Fruit fly (Drosophila melanogaster): Measurements from ENCODE around the gene Cralbp.

Cralbp gene

DNA sequence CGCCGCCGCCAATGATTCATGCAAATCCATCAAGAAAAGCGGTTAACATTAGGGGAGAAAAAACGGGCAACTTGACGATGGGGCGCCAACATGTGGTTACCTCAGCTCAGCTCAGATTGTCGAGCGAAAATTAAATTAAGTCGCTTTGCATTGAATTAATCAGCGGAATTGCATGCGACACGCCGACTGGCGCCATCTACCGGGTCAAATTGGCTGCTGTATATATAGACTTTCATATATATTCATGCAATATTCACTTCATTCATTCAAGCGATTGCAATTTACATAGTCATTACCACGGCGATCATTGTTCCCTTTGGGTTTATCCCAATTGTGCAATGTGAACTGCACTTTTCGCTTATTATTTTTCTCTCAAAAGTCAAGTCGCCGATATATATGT lies 34.3 kb upstream of the Cralbp start:
- TF ChIP-seq pan (optimal IDR thresholded peaks at IDR 0.05): no peak
- TF ChIP-seq usp (GFP tag; optimal IDR thresholded peaks at IDR 0.05): no peak
- TF ChIP-seq EcR (GFP tag; optimal IDR thresholded peaks at IDR 0.05): no peak
- TF ChIP-seq CG8478 (optimal IDR thresholded peaks at IDR 0.05): no peak
- no peak for TF ChIP-seq psq (optimal IDR thresholded peaks at IDR 0.05)
- no peak for TF ChIP-seq Dll (optimal IDR thresholded peaks at IDR 0.05)

- TF ChIP-seq pan (optimal IDR thresholded peaks at IDR 0.05): no peak
- TF ChIP-seq psq (optimal IDR thresholded peaks at IDR 0.05): no peak
- TF ChIP-seq EcR (GFP tag; optimal IDR thresholded peaks at IDR 0.05): no peak
- TF ChIP-seq usp (GFP tag; optimal IDR thresholded peaks at IDR 0.05): no peak
- TF ChIP-seq CG8478 (optimal IDR thresholded peaks at IDR 0.05): no peak
- no peak for TF ChIP-seq Dll (optimal IDR thresholded peaks at IDR 0.05)
Observed at dm6 chr3L:5820039-5820438, 33.5 kb upstream of the Cralbp start.

dm6 chr3L:5819310-5819709 lies 32.8 kb upstream of the Cralbp start:
- TF ChIP-seq EcR (GFP tag; optimal IDR thresholded peaks at IDR 0.05): no peak
- no peak for TF ChIP-seq usp (GFP tag; optimal IDR thresholded peaks at IDR 0.05)
- no peak for TF ChIP-seq CG8478 (optimal IDR thresholded peaks at IDR 0.05)
- no peak for TF ChIP-seq psq (optimal IDR thresholded peaks at IDR 0.05)
- TF ChIP-seq Dll (optimal IDR thresholded peaks at IDR 0.05): no peak
- TF ChIP-seq pan (optimal IDR thresholded peaks at IDR 0.05): no peak

dm6 chr3L:5817177-5817576 lies 30.7 kb upstream of the Cralbp start:
- TF ChIP-seq Dll (optimal IDR thresholded peaks at IDR 0.05): no peak
- no peak for TF ChIP-seq CG8478 (optimal IDR thresholded peaks at IDR 0.05)
- TF ChIP-seq psq (optimal IDR thresholded peaks at IDR 0.05): no peak
- no peak for TF ChIP-seq pan (optimal IDR thresholded peaks at IDR 0.05)
- TF ChIP-seq usp (GFP tag; optimal IDR thresholded peaks at IDR 0.05): no peak
- no peak for TF ChIP-seq EcR (GFP tag; optimal IDR thresholded peaks at IDR 0.05)

DNA sequence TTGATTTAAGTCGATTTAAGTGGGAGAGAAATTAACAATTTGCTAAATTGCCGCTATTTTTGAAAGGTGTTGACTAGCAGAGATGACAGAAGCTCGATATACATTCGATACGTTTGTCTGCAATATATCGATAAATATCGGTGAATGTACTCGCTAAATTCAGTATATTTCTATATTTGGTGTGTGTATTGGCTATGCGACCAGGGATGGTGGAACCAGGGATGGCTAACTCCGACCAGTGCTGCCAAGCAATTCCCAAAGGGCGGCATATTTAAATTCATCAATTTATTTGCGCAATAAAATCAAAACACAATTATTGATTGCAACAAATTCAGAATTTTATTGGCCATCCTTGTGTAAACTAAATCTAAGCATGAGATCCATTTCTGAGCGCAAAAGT lies 26.5 kb upstream of the Cralbp start, which contains the start of gene mad2:
Gene mad2, minus strand, starts transcription at position 78 of the 400 bp plus-strand sequence.
- TF ChIP-seq psq (optimal IDR thresholded peaks at IDR 0.05) (no peak), EcR (GFP tag; optimal IDR thresholded peaks at IDR 0.05) (no peak), Dll (optimal IDR thresholded peaks at IDR 0.05) (no peak), CG8478 (optimal IDR thresholded peaks at IDR 0.05) (no peak), usp (GFP tag; optimal IDR thresholded peaks at IDR 0.05) (no peak), pan (optimal IDR thresholded peaks at IDR 0.05) (no peak)

- no peak for TF ChIP-seq pan (optimal IDR thresholded peaks at IDR 0.05)
- TF ChIP-seq EcR (GFP tag; optimal IDR thresholded peaks at IDR 0.05): no peak
- no peak for TF ChIP-seq Dll (optimal IDR thresholded peaks at IDR 0.05)
- TF ChIP-seq usp (GFP tag; optimal IDR thresholded peaks at IDR 0.05): no peak
- TF ChIP-seq psq (optimal IDR thresholded peaks at IDR 0.05): no peak
- no peak for TF ChIP-seq CG8478 (optimal IDR thresholded peaks at IDR 0.05)
Observed at dm6 chr3L:5810633-5811341, 24.3 kb upstream of the Cralbp start, which contains the start of the genes S6k and kri. S6k (minus strand) TSS chr3L:5810931. kri (plus strand) TSS chr3L:5810973.

DNA sequence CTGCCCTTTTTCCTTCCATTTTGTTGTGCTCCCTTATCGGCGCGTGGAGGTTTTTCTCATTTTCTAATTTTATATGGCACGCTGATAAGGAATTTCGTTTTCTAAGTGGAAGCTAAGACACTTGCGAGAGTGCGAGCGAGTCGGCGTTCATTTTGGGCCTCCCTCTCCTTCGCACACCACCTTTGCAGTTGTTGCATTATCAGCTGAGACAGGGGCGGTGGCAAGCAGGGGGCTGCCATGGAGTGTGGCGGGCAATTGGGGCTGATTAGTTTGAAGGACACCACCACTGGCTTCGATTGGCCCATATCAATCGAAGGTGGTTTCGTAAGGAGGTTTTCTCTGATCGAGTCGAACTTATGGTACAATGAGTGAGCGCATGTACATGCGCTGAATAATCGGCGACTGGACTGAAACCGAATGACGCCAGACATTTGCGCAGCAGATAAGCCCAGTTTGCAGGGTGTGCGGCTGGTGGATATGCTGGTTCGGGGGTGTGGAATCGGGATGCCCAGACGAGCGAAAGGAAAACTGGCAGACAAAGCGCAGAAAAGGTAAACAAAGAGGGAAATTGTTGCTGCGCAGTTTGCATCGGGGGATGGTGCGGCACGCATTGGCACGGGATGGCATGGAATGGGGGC lies 23.2 kb upstream of the Cralbp start:
- TF ChIP-seq psq (optimal IDR thresholded peaks at IDR 0.05) (no peak), pan (optimal IDR thresholded peaks at IDR 0.05) (no peak), usp (GFP tag; optimal IDR thresholded peaks at IDR 0.05) (no peak), Dll (optimal IDR thresholded peaks at IDR 0.05) (no peak), EcR (GFP tag; optimal IDR thresholded peaks at IDR 0.05) (no peak), CG8478 (optimal IDR thresholded peaks at IDR 0.05) (no peak)

dm6 chr3L:5809201-5809584 lies 22.7 kb upstream of the Cralbp start:
- no peak for TF ChIP-seq usp (GFP tag; optimal IDR thresholded peaks at IDR 0.05)
- TF ChIP-seq Dll (optimal IDR thresholded peaks at IDR 0.05): no peak
- no peak for TF ChIP-seq EcR (GFP tag; optimal IDR thresholded peaks at IDR 0.05)
- TF ChIP-seq pan (optimal IDR thresholded peaks at IDR 0.05): no peak
- TF ChIP-seq psq (optimal IDR thresholded peaks at IDR 0.05): no peak
- no peak for TF ChIP-seq CG8478 (optimal IDR thresholded peaks at IDR 0.05)

- TF ChIP-seq pan (optimal IDR thresholded peaks at IDR 0.05) (peak; percentile 18), CG8478 (optimal IDR thresholded peaks at IDR 0.05) (no peak)
Observed at dm6 chr3L:5808540-5809200, 22.2 kb upstream of the Cralbp start.

- TF ChIP-seq pan (optimal IDR thresholded peaks at IDR 0.05) (no peak), usp (GFP tag; optimal IDR thresholded peaks at IDR 0.05) (no peak)
Observed at dm6 chr3L:5808101-5808433, 21.5 kb upstream of the Cralbp start.

DNA sequence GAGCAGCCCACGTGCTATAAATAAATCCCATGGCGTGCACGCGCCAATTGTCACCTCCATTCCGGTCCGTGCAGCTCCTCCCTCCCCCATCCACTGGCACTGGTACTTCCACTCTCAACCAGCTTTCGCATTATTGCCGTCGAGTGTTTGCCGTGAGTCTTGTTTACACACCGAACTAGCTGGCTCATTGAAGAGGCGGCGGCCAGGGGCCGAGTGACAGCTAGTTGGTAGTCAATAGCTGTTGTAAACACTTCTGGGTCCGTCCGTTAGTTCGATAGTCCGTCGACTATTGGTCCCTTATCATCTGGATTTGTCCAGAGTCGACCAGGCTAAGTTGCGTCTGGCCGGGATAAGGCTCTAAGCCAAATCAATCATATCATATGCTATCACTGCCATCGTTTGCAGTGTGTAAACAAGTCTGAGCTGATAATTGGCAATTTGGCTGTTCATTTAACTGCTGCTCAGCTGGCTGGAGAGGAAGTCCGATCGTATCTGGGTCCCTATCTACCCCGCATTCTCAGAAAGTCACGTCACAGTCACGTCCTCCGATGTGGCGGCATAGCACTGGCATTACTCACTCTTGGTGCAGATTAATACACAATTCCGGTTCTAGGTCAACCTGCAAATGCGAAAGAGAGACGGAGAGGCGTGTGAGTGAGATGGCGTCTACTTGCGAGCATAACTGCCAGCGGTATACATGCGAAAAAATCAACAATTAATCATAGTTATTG lies 21.0 kb upstream of the Cralbp start:
- TF ChIP-seq EcR (GFP tag; optimal IDR thresholded peaks at IDR 0.05) (no peak), Dll (optimal IDR thresholded peaks at IDR 0.05) (no peak), pan (optimal IDR thresholded peaks at IDR 0.05) (no peak), usp (GFP tag; optimal IDR thresholded peaks at IDR 0.05) (no peak), psq (optimal IDR thresholded peaks at IDR 0.05) (no peak), CG8478 (optimal IDR thresholded peaks at IDR 0.05) (no peak)

DNA sequence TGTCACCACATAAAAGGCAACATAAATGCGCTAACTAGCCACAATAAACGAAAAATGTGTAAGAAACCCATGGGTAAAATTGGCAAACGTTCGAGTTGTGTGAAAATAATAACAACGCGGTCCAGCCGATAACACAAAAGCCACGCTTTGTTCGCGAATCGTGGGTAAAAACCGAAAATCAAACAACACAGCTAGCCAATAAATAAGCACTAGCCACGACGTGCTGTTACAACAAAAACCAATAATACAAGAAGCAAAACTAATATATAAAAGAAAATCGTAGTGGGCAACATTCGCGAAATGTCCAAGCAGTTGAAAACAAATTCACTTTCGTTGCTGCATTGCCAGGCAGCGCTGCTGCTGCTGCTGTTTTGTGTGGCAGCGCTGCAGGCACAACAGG lies 16.2 kb upstream of the Cralbp start, which contains the start of gene CG42272:
Gene CG42272, plus strand, starts transcription at position 301 of the 400 bp plus-strand sequence.
- no peak for TF ChIP-seq psq (optimal IDR thresholded peaks at IDR 0.05)
- no peak for TF ChIP-seq Dll (optimal IDR thresholded peaks at IDR 0.05)
- TF ChIP-seq EcR (GFP tag; optimal IDR thresholded peaks at IDR 0.05): no peak
- no peak for TF ChIP-seq usp (GFP tag; optimal IDR thresholded peaks at IDR 0.05)
- TF ChIP-seq pan (optimal IDR thresholded peaks at IDR 0.05): no peak
- no peak for TF ChIP-seq CG8478 (optimal IDR thresholded peaks at IDR 0.05)
